Fruit fly (Drosophila melanogaster) whole organism, embryonic: Measurements from ENCODE around the gene CG31816.

Experiments used
- Adf1 ChIP-seq: fragments of 200-800 bp; sonication (Bioruptor generic); IDR thresholded peaks from 2 replicates; pipeline ENCODE4 v1.3.6; 2022; ENCODE audit warnings: missing biosample characterization, missing genetic modification characterization
- CG10979 ChIP-seq: fragments of 200-800 bp; sonication (Bioruptor generic); optimal IDR thresholded peaks from 2 replicates; lab custom pipeline; 2018; ENCODE audit warnings: missing biosample characterization, mild to moderate bottlenecking, missing genetic modification characterization, moderate library complexity
- CG11085 ChIP-seq: fragments of 200-800 bp; sonication (Bioruptor generic); IDR thresholded peaks from 2 replicates; pipeline ENCODE4 v1.3.6; 2022; ENCODE audit warnings: missing biosample characterization, missing genetic modification characterization
- CG11695 ChIP-seq: fragments of 200-800 bp; sonication (Bioruptor generic); IDR thresholded peaks from 3 replicates; pipeline ENCODE4 v1.3.6; 2022; ENCODE audit warnings: missing biosample characterization, missing genetic modification characterization
- CG12299 ChIP-seq: fragments of 200-800 bp; sonication (Bioruptor generic); optimal IDR thresholded peaks from 2 replicates; lab custom pipeline; 2018; ENCODE audit warnings: missing biosample characterization, mild to moderate bottlenecking, missing genetic modification characterization
- CG12391 ChIP-seq: fragments of 200-800 bp; sonication (Bioruptor generic); optimal IDR thresholded peaks from 3 replicates; lab custom pipeline; 2018; ENCODE audit warnings: missing biosample characterization, mild to moderate bottlenecking, missing genetic modification characterization, moderate library complexity
- CG14860 ChIP-seq: fragments of 200-800 bp; sonication (Bioruptor generic); IDR thresholded peaks from 3 replicates; pipeline ENCODE4 v1.3.6; 2022; ENCODE audit warnings: missing biosample characterization, missing genetic modification characterization; ENCODE audit not compliant: partially characterized antibody
- CG2202 ChIP-seq: fragments of 200-800 bp; sonication (Bioruptor generic); optimal IDR thresholded peaks from 2 replicates; lab custom pipeline; 2018; ENCODE audit warnings: missing biosample characterization, mild to moderate bottlenecking, missing genetic modification characterization
- CG3726 ChIP-seq: fragments of 200-800 bp; sonication (Bioruptor generic); IDR thresholded peaks from 3 replicates; pipeline ENCODE4, ENCODE4 v1.3.6; 2022; ENCODE audit warnings: missing biosample characterization, missing genetic modification characterization
- CG6854 ChIP-seq: fragments of 200-800 bp; sonication (Bioruptor generic); optimal IDR thresholded peaks from 3 replicates; lab custom pipeline; 2017; ENCODE audit warnings: missing biosample characterization, mild to moderate bottlenecking, missing genetic modification characterization
- CG7745 ChIP-seq: fragments of 200-800 bp; sonication (Bioruptor generic); optimal IDR thresholded peaks from 2 replicates; lab custom pipeline; 2018; ENCODE audit warnings: missing biosample characterization, mild to moderate bottlenecking, missing genetic modification characterization, moderate library complexity
- CG7839 ChIP-seq: fragments of 200-800 bp; sonication (Bioruptor generic); optimal IDR thresholded peaks from 3 replicates; lab custom pipeline; 2018; ENCODE audit warnings: missing biosample characterization, mild to moderate bottlenecking, missing genetic modification characterization, moderate library complexity
- CG8388 ChIP-seq: fragments of 200-800 bp; sonication (Bioruptor generic); optimal IDR thresholded peaks from 2 replicates; lab custom pipeline; 2019; ENCODE audit warnings: missing biosample characterization, mild to moderate bottlenecking, missing genetic modification characterization, moderate library complexity
- CG9437 ChIP-seq: fragments of 200-800 bp; sonication (Bioruptor generic); optimal IDR thresholded peaks from 2 replicates; lab custom pipeline; 2018; ENCODE audit warnings: missing biosample characterization, mild to moderate bottlenecking, missing genetic modification characterization
- D ChIP-seq, 2 experiments: fragments of 200-800 bp in 1 of 2; fragments of >200 bp in 1 of 2; sonication (Bioruptor generic) in 1 of 2; optimal IDR thresholded peaks; 2 replicates in 1 of 2; 3 replicates in 1 of 2; lab custom pipeline; 2017; ENCODE audit warnings: mild to moderate bottlenecking in 1 of 2, missing biosample characterization in 1 of 2, missing genetic modification characterization in 1 of 2, missing genetic modification reagents in 1 of 2
- Dip3 ChIP-seq: fragments of 200-800 bp; sonication (Bioruptor generic); optimal IDR thresholded peaks from 3 replicates; lab custom pipeline; 2016; ENCODE audit warnings: missing biosample characterization, missing genetic modification characterization
- Gug ChIP-seq: fragments of 200-800 bp; sonication (Bioruptor generic); IDR thresholded peaks from 4 replicates; pipeline ENCODE4 v1.3.6; 2022; ENCODE audit warnings: missing biosample characterization, missing genetic modification characterization
- H2.0 ChIP-seq: fragments of 200-800 bp; sonication (Bioruptor generic); IDR thresholded peaks from 2 replicates; pipeline ENCODE4 v1.3.6; 2022; ENCODE audit warnings: missing biosample characterization, missing genetic modification characterization
- HLH3B ChIP-seq: fragments of 200-800 bp; sonication (Bioruptor generic); IDR thresholded peaks from 2 replicates; pipeline ENCODE4 v1.3.6; 2022; ENCODE audit warnings: missing biosample characterization, missing genetic modification characterization
- HmgZ ChIP-seq: fragments of 200-800 bp; sonication (Bioruptor generic); optimal IDR thresholded peaks from 2 replicates; lab custom pipeline; 2018; ENCODE audit warnings: missing biosample characterization, mild to moderate bottlenecking, missing genetic modification characterization
- Kr ChIP-seq: fragments of 200-800 bp; sonication (Bioruptor generic); optimal IDR thresholded peaks from 2 replicates; lab custom pipeline; 2017; ENCODE audit warnings: missing biosample characterization, mild to moderate bottlenecking, missing genetic modification characterization
- NfI ChIP-seq: fragments of 200-800 bp; sonication (Bioruptor generic); optimal IDR thresholded peaks from 3 replicates; lab custom pipeline; 2018; ENCODE audit warnings: missing biosample characterization, mild to moderate bottlenecking, missing genetic modification characterization, moderate library complexity
- Six4 ChIP-seq: fragments of 200-800 bp; sonication (Bioruptor generic); optimal IDR thresholded peaks from 2 replicates; lab custom pipeline; 2016; ENCODE audit warnings: missing biosample characterization, missing genetic modification characterization
- Vsx1 ChIP-seq: fragments of 200-800 bp; sonication (Bioruptor generic); optimal IDR thresholded peaks from 2 replicates; lab custom pipeline; 2017; ENCODE audit warnings: missing biosample characterization, mild to moderate bottlenecking, missing genetic modification characterization, missing genetic modification reagents
- abd-A ChIP-seq: fragments of 200-800 bp; sonication (Bioruptor generic); optimal IDR thresholded peaks from 3 replicates; lab custom pipeline; 2019; ENCODE audit warnings: missing biosample characterization, mild to moderate bottlenecking, missing genetic modification characterization, moderate library complexity
- aop ChIP-seq: fragments of 200-800 bp; sonication (Bioruptor generic); IDR thresholded peaks from 2 replicates; pipeline ENCODE4 v1.3.6; 2022; ENCODE audit warnings: missing biosample characterization, missing genetic modification characterization
- ato ChIP-seq: fragments of 200-800 bp; sonication (Bioruptor generic); IDR thresholded peaks from 2 replicates; pipeline ENCODE4 v1.3.6; 2022; ENCODE audit warnings: missing biosample characterization, missing genetic modification characterization; ENCODE audit not compliant: partially characterized antibody
- cwo ChIP-seq: fragments of 200-800 bp; sonication (Bioruptor generic); optimal IDR thresholded peaks from 3 replicates; lab custom pipeline; 2017; ENCODE audit warnings: missing biosample characterization, missing genetic modification characterization, mild to moderate bottlenecking, moderate library complexity, missing genetic modification reagents
- en ChIP-seq: fragments of 200-800 bp; sonication (Bioruptor generic); optimal IDR thresholded peaks from 2 replicates; lab custom pipeline; 2016; ENCODE audit warnings: missing biosample characterization, missing genetic modification characterization
- eve ChIP-seq, 2 experiments: fragments of >200 bp; optimal IDR thresholded peaks; 2 replicates each; lab custom pipeline; 2017; ENCODE audit warnings: missing biosample characterization in 2 of 2, missing genetic modification characterization in 2 of 2
- fd102C ChIP-seq: fragments of 200-800 bp; sonication (Bioruptor generic); optimal IDR thresholded peaks from 2 replicates; lab custom pipeline; 2018; ENCODE audit warnings: missing biosample characterization, mild to moderate bottlenecking, missing genetic modification characterization, moderate library complexity
- ftz-f1 ChIP-seq: fragments of 200-800 bp; sonication (Bioruptor generic); optimal IDR thresholded peaks from 2 replicates; lab custom pipeline; 2016; ENCODE audit warnings: missing biosample characterization, missing genetic modification characterization
- grn ChIP-seq: fragments of 200-800 bp; sonication (Bioruptor generic); optimal IDR thresholded peaks from 3 replicates; lab custom pipeline; 2017; ENCODE audit warnings: missing biosample characterization, missing genetic modification characterization
- gt ChIP-seq: fragments of 200-800 bp; sonication (Bioruptor generic); IDR thresholded peaks from 2 replicates; pipeline ENCODE4 v1.3.6; 2022; ENCODE audit warnings: missing biosample characterization, missing genetic modification characterization
- ken ChIP-seq: fragments of 200-800 bp; sonication (Bioruptor generic); IDR thresholded peaks from 3 replicates; pipeline ENCODE4 v1.3.6; 2022; ENCODE audit warnings: missing biosample characterization, missing genetic modification characterization
- nmo ChIP-seq: fragments of 200-800 bp; sonication (Bioruptor generic); optimal IDR thresholded peaks from 2 replicates; lab custom pipeline; 2018; ENCODE audit warnings: missing biosample characterization, mild to moderate bottlenecking, missing genetic modification characterization, moderate library complexity
- phol ChIP-seq: fragments of 200-800 bp; sonication (Bioruptor generic); optimal IDR thresholded peaks from 3 replicates; lab custom pipeline; 2018; ENCODE audit warnings: missing biosample characterization, mild to moderate bottlenecking, missing genetic modification characterization, moderate library complexity
- pita ChIP-seq: fragments of 200-800 bp; sonication (Bioruptor generic); optimal IDR thresholded peaks from 2 replicates; lab custom pipeline; 2017; ENCODE audit warnings: missing biosample characterization, mild to moderate bottlenecking, missing genetic modification characterization
- pzg ChIP-seq: fragments of 200-800 bp; sonication (Bioruptor generic); optimal IDR thresholded peaks from 3 replicates; lab custom pipeline; 2018; ENCODE audit warnings: missing biosample characterization, mild to moderate bottlenecking, missing genetic modification characterization, moderate library complexity
- ro ChIP-seq: fragments of 200-800 bp; sonication (Bioruptor generic); IDR thresholded peaks from 2 replicates; pipeline ENCODE4 v1.3.6; 2022; ENCODE audit warnings: missing biosample characterization, missing genetic modification characterization
- run ChIP-seq: fragments of 200-800 bp; sonication (Bioruptor generic); optimal IDR thresholded peaks from 3 replicates; lab custom pipeline; 2018; ENCODE audit warnings: missing biosample characterization, mild to moderate bottlenecking, missing genetic modification characterization
- sens ChIP-seq: fragments of 200-800 bp; sonication (Bioruptor generic); peaks from one replicate; lab custom pipeline; 2016; ENCODE audit warnings: missing biosample characterization, missing genetic modification characterization
- sim ChIP-seq: fragments of 200-800 bp; sonication (Bioruptor generic); IDR thresholded peaks from 2 replicates; pipeline ENCODE4 v1.3.6; 2022; ENCODE audit warnings: missing biosample characterization, missing genetic modification characterization
- sima ChIP-seq: fragments of 200-800 bp; sonication (Bioruptor generic); optimal IDR thresholded peaks from 2 replicates; lab custom pipeline; 2016; ENCODE audit warnings: missing biosample characterization, missing genetic modification characterization
- stc ChIP-seq: fragments of 200-800 bp; sonication (Bioruptor generic); IDR thresholded peaks from 2 replicates; pipeline ENCODE4 v1.3.6; 2022; ENCODE audit warnings: missing biosample characterization, missing genetic modification characterization
- sug ChIP-seq: fragments of 200-800 bp; optimal IDR thresholded peaks from 2 replicates; lab custom pipeline; 2019; ENCODE audit warnings: missing biosample characterization, mild to moderate bottlenecking, missing genetic modification characterization, moderate library complexity
- vvl ChIP-seq: fragments of 200-800 bp; sonication (Bioruptor generic); IDR thresholded peaks from 2 replicates; pipeline ENCODE4 v1.3.6; 2022; ENCODE audit warnings: missing biosample characterization, missing genetic modification characterization
- wdn ChIP-seq: fragments of 200-800 bp; sonication (Bioruptor generic); IDR thresholded peaks from 2 replicates; pipeline ENCODE4 v1.3.6; 2022; ENCODE audit warnings: missing biosample characterization, missing genetic modification characterization
- zen ChIP-seq: fragments of 200-800 bp; sonication (Bioruptor generic); optimal IDR thresholded peaks from 3 replicates; lab custom pipeline; 2018; ENCODE audit warnings: missing biosample characterization, mild to moderate bottlenecking, missing genetic modification characterization, moderate library complexity

Gene CG31816

DNA sequence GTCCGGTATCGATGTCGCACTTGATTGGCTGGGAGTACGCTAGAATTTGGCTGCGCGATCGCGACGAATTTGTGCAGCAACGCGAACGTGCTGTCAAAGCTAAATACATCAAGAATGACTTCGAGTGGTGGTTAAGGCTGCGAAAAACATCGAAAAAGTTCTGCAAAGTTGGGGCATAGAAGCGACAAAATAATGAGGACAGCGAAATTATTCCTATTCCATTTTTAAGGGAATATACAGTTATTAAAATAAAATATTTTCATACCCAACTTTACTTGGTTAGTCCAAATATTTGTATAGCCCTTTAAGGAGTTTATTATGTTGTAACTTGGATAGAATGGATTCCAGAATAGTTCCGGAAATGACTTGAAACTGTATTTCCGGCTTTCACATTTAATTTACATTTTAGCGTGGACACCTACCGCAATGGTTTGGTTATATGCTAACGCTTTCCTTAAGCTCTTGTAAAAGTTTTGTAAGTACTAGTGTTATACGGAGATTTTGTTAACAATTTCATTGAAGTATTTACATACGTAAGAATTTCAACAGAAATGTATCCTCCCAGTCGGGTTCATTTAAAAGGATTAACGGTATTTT is 749 bp downstream of the CG31816 start (continued):
- TF ChIP-seq CG2202 (tag; lab: Kevin White, UChicago): peak; percentile 81
- peak; percentile 65 for TF ChIP-seq CG12299
- peak; percentile 38 for TF ChIP-seq Dip3 (GFP tag; lab: Kevin White, UChicago)
- TF ChIP-seq CG6854: peak; percentile 91
- TF ChIP-seq cwo (GFP tag; lab: Kevin White, UChicago): peak; percentile 60
- peak; percentile 65 for TF ChIP-seq CG10979
- no peak for TF ChIP-seq CG7745 (tag; lab: Kevin White, UChicago)
- peak; percentile 52 for TF ChIP-seq sens (GFP tag; lab: Kevin White, UChicago)
- TF ChIP-seq Kr (GFP tag; lab: Kevin White, UChicago): no peak
- TF ChIP-seq CG11695 (GFP tag; lab: Robert Waterston, UW): peak; percentile 63; the same call in 2 of the 3 replicates
- TF ChIP-seq CG7839: peak; percentile 31
- TF ChIP-seq HmgZ (tag; lab: Kevin White, UChicago): peak; percentile 89
- TF ChIP-seq H2.0 (GFP tag; lab: Robert Waterston, UW): peak; percentile 40; the same call in 1 of the 2 replicates
- TF ChIP-seq ken (GFP tag; lab: Robert Waterston, UW): peak; percentile 54; the same call in 1 of the 3 replicates
- TF ChIP-seq CG3726: no peak
- peak; percentile 88 for TF ChIP-seq Vsx1 (GFP tag; lab: Kevin White, UChicago)
- peak; percentile 61 for TF ChIP-seq sug (tag; lab: Kevin White, UChicago)
- TF ChIP-seq CG14860 (GFP tag; lab: Robert Waterston, UW): no peak
- peak; percentile 46 for TF ChIP-seq abd-A
- peak; percentile 44 for TF ChIP-seq pita (GFP tag; lab: Kevin White, UChicago)
- no peak for TF ChIP-seq HLH3B (GFP tag; lab: Robert Waterston, UW)
- no peak; the same call in 1 of the 2 replicates for TF ChIP-seq ro (GFP tag; lab: Robert Waterston, UW)
- TF ChIP-seq Adf1: peak; percentile 16; the same call in 1 of the 2 replicates
- peak; percentile 69 for TF ChIP-seq run
- TF ChIP-seq CG11085 (GFP tag; lab: Robert Waterston, UW): 0 out of 2 replicates have a peak, but pooled peaks have one; percentile 11
- TF ChIP-seq en: peak; percentile 82
- TF ChIP-seq gt (GFP tag; lab: Robert Waterston, UW): no peak
- no peak for TF ChIP-seq zen (tag; lab: Kevin White, UChicago)
- TF ChIP-seq CG12391: peak; percentile 85
- TF ChIP-seq ato (GFP tag; lab: Robert Waterston, UW): no peak
- no peak for TF ChIP-seq grn (GFP tag; lab: Kevin White, UChicago)
- peak; percentile 80 for TF ChIP-seq CG8388 (GFP tag; lab: Kevin White, UChicago)
- no peak for TF ChIP-seq sima (GFP tag; lab: Kevin White, UChicago)
- peak; percentile 43 for TF ChIP-seq fd102C (GFP tag; lab: Kevin White, UChicago)
- TF ChIP-seq phol (tag; lab: Kevin White, UChicago): peak; percentile 80
- TF ChIP-seq Six4 (GFP tag; lab: Kevin White, UChicago): peak; percentile 54
- no peak for TF ChIP-seq D (optimal IDR thresholded peaks at IDR 0.05; lab: Kevin White, UChicago)
- peak; percentile 75 for TF ChIP-seq D (GFP tag; optimal IDR thresholded peaks at IDR 0.05; lab: Kevin White, UChicago)
- peak; percentile 92 for TF ChIP-seq CG9437 (GFP tag; lab: Kevin White, UChicago)
- peak; percentile 31 for TF ChIP-seq pzg (GFP tag; lab: Kevin White, UChicago)
- peak; percentile 96 for TF ChIP-seq NfI
- TF ChIP-seq nmo (GFP tag; lab: Kevin White, UChicago): no peak
- TF ChIP-seq ftz-f1 (GFP tag; lab: Kevin White, UChicago): no peak
- TF ChIP-seq aop (GFP tag; lab: Robert Waterston, UW): 0 out of 2 replicates have a peak, but pooled peaks have one; percentile 26
- peak; percentile 94 for TF ChIP-seq vvl
- TF ChIP-seq eve (GFP tag; optimal IDR thresholded peaks at IDR 0.05; lab: Kevin White, UChicago): no peak
- TF ChIP-seq Gug (GFP tag; lab: Robert Waterston, UW): no peak
- TF ChIP-seq wdn (GFP tag; lab: Robert Waterston, UW): peak; percentile 32; the same call in 1 of the 2 replicates
- peak; percentile 46; the same call in 1 of the 2 replicates for TF ChIP-seq sim (GFP tag; lab: Robert Waterston, UW)
- TF ChIP-seq stc: peak; percentile 63
